Worm (Caenorhabditis elegans) whole organism, young adult: ENCODE measurements around the gene rfc-1.

Experiments used
- atf-7 ChIP-seq: sonication (generic microtip); optimal IDR thresholded peaks from 2 replicates; lab custom pipeline; 2017; ENCODE audit warnings: mild to moderate bottlenecking, missing genetic modification characterization, missing compliant biosample characterization
- pha-4 ChIP-seq: fragments of 150-350 bp; sonication (generic microtip); optimal IDR thresholded peaks from 2 replicates; lab custom pipeline; 2014; ENCODE audit warnings: missing biosample characterization, missing genetic modification reagents, missing genetic modification characterization

DNA sequence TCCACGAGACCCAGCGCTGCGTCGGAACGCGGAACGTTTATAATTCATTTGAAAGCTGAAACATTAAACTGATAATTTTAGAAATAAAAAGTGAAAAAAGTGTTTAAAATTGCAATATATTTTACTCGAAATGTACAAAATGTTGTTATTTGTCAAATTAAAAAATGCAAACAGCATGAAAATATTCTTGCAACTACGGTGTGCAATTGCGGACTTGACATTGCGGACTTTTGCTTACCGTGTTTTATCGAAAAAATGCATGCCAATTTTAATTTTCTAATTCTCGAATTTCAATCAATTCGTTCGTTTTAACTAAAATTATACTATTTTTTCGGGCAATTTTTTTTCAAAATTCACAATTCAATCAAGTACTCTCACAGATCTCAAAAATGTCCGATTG lies 33.6 kb downstream of the rfc-1 start, which contains the start of the genes R11H6.5 and ccnk-1:
- no peak for TF ChIP-seq pha-4
- TF ChIP-seq atf-7 (tag; lab: Kevin White, UChicago): no peak
